Fruit fly (Drosophila melanogaster) whole organism, embryonic: ENCODE results near the gene CG34008.

Experiments
- ATbp ChIP-seq: fragments of 200-800 bp; sonication (Bioruptor generic); optimal IDR thresholded peaks from 2 replicates; lab custom pipeline; 2017; ENCODE audit warnings: missing biosample characterization, mild to moderate bottlenecking, missing genetic modification characterization, missing genetic modification reagents
- Awh ChIP-seq: fragments of 200-800 bp; sonication (Bioruptor generic); IDR thresholded peaks from 2 replicates; pipeline ENCODE4, ENCODE4 v1.3.6; 2022; ENCODE audit warnings: missing biosample characterization, missing genetic modification characterization
- CG10654 ChIP-seq: fragments of 200-800 bp; sonication (Bioruptor generic); optimal IDR thresholded peaks from 2 replicates; lab custom pipeline; 2016; ENCODE audit warnings: missing biosample characterization, missing genetic modification characterization
- CG1233 ChIP-seq: fragments of 200-800 bp; sonication (Bioruptor generic); optimal IDR thresholded peaks from 4 replicates; lab custom pipeline; 2018; ENCODE audit warnings: missing biosample characterization, mild to moderate bottlenecking, missing genetic modification characterization
- CG13287 ChIP-seq: fragments of 200-800 bp; sonication (Bioruptor generic); IDR thresholded peaks from 2 replicates; pipeline ENCODE4 v1.3.6; 2022; ENCODE audit warnings: missing biosample characterization, missing genetic modification characterization; ENCODE audit not compliant: partially characterized antibody
- CG15073 ChIP-seq: fragments of 200-800 bp; sonication (Bioruptor generic); optimal IDR thresholded peaks from 2 replicates; lab custom pipeline; 2016; ENCODE audit warnings: missing biosample characterization, missing genetic modification characterization
- CG15601 ChIP-seq: fragments of 200-800 bp; sonication (Bioruptor generic); optimal IDR thresholded peaks from 3 replicates; lab custom pipeline; 2019; ENCODE audit warnings: missing biosample characterization, mild to moderate bottlenecking, missing genetic modification characterization, moderate library complexity
- CG17612 ChIP-seq: fragments of 200-800 bp; sonication (Bioruptor generic); IDR thresholded peaks from 2 replicates; pipeline ENCODE4 v1.3.6; 2022; ENCODE audit warnings: missing biosample characterization, missing genetic modification characterization
- CG18262 ChIP-seq: fragments of 200-800 bp; optimal IDR thresholded peaks from 3 replicates; lab custom pipeline; 2019; ENCODE audit warnings: missing biosample characterization, mild to moderate bottlenecking, missing genetic modification characterization, moderate library complexity
- CG1832 ChIP-seq: fragments of 200-800 bp; sonication (Bioruptor generic); optimal IDR thresholded peaks from 2 replicates; lab custom pipeline; 2017; ENCODE audit warnings: missing biosample characterization, mild to moderate bottlenecking, missing genetic modification characterization, inconsistent platforms
- CG18476 ChIP-seq: fragments of 200-800 bp; sonication (Bioruptor generic); optimal IDR thresholded peaks from 2 replicates; lab custom pipeline; 2016; ENCODE audit warnings: missing biosample characterization, mild to moderate bottlenecking, missing genetic modification characterization
- CG2129 ChIP-seq: fragments of 200-800 bp; sonication (Bioruptor generic); IDR thresholded peaks from 2 replicates; pipeline ENCODE4 v1.3.6; 2022; ENCODE audit warnings: missing biosample characterization, missing genetic modification characterization; ENCODE audit not compliant: partially characterized antibody
- CG30431 ChIP-seq: fragments of 200-800 bp; sonication (Bioruptor generic); optimal IDR thresholded peaks from 2 replicates; lab custom pipeline; 2017; ENCODE audit warnings: missing biosample characterization, missing genetic modification characterization
- CG31365 ChIP-seq: fragments of 200-800 bp; sonication (Bioruptor generic); optimal IDR thresholded peaks from 2 replicates; lab custom pipeline; 2018; ENCODE audit warnings: missing biosample characterization, mild to moderate bottlenecking, missing genetic modification characterization
- CG3407 ChIP-seq: fragments of 200-800 bp; sonication (Bioruptor generic); optimal IDR thresholded peaks from 2 replicates; lab custom pipeline; 2018; ENCODE audit warnings: missing biosample characterization, mild to moderate bottlenecking, missing genetic modification characterization
- CG43689 ChIP-seq: fragments of 200-800 bp; sonication (Bioruptor generic); IDR thresholded peaks from 2 replicates; pipeline ENCODE4 v1.3.6; 2022; ENCODE audit warnings: missing biosample characterization, missing genetic modification characterization
- CG4854 ChIP-seq: fragments of 200-800 bp; sonication (Bioruptor generic); optimal IDR thresholded peaks from 2 replicates; lab custom pipeline; 2016; ENCODE audit warnings: missing biosample characterization, missing genetic modification characterization, inconsistent platforms
- CG6175 ChIP-seq: fragments of 200-800 bp; sonication (Bioruptor generic); IDR thresholded peaks from 3 replicates; pipeline ENCODE4 v1.3.6; 2022; ENCODE audit warnings: missing biosample characterization, missing genetic modification characterization
- CG6272 ChIP-seq: fragments of 200-800 bp; sonication (Bioruptor generic); IDR thresholded peaks from 2 replicates; pipeline ENCODE4 v1.3.6; 2022; ENCODE audit warnings: missing biosample characterization, missing genetic modification characterization
- CG6689 ChIP-seq: fragments of 200-800 bp; sonication (Bioruptor generic); IDR thresholded peaks from 2 replicates; pipeline ENCODE4 v1.3.6; 2022; ENCODE audit warnings: missing biosample characterization, missing genetic modification characterization
- CG6765 ChIP-seq: fragments of 200-800 bp; sonication (Bioruptor generic); optimal IDR thresholded peaks from 3 replicates; lab custom pipeline; 2017; ENCODE audit warnings: missing biosample characterization, mild to moderate bottlenecking, missing genetic modification characterization
- CG6791 ChIP-seq: fragments of 200-800 bp; sonication (Bioruptor generic); IDR thresholded peaks from 3 replicates; pipeline ENCODE4 v1.3.6; 2022; ENCODE audit warnings: missing biosample characterization, missing genetic modification characterization; ENCODE audit not compliant: partially characterized antibody
- Chrac-16 ChIP-seq: fragments of 200-800 bp; sonication (Bioruptor generic); optimal IDR thresholded peaks from 3 replicates; lab custom pipeline; 2016; ENCODE audit warnings: missing biosample characterization, missing genetic modification characterization
- Dad ChIP-seq: fragments of 200-800 bp; sonication (Bioruptor generic); optimal IDR thresholded peaks from 3 replicates; lab custom pipeline; 2016; ENCODE audit warnings: missing biosample characterization, missing genetic modification characterization
- Dp ChIP-seq: fragments of 200-800 bp; sonication (Bioruptor generic); optimal IDR thresholded peaks from 2 replicates; lab custom pipeline; 2018; ENCODE audit warnings: missing biosample characterization, mild to moderate bottlenecking, missing genetic modification characterization, moderate library complexity
- Dref ChIP-seq: fragments of 200-800 bp; sonication (Bioruptor generic); IDR thresholded peaks from 2 replicates; pipeline ENCODE4 v1.3.6; 2022; ENCODE audit warnings: missing biosample characterization, missing genetic modification characterization
- Elba2 ChIP-seq: fragments of 200-800 bp; sonication (Bioruptor generic); optimal IDR thresholded peaks from 3 replicates; lab custom pipeline; 2016; ENCODE audit warnings: missing biosample characterization, missing genetic modification characterization
- Gsc ChIP-seq: fragments of 200-800 bp; sonication (Bioruptor generic); IDR thresholded peaks from 2 replicates; pipeline ENCODE4 v1.3.6; 2022; ENCODE audit warnings: missing biosample characterization, missing genetic modification characterization
- HHEX ChIP-seq: fragments of 200-800 bp; sonication (Bioruptor generic); optimal IDR thresholded peaks from 3 replicates; lab custom pipeline; 2017; ENCODE audit warnings: missing biosample characterization, mild to moderate bottlenecking, missing genetic modification characterization, missing genetic modification reagents
- Med ChIP-seq: fragments of 200-800 bp; sonication (Bioruptor generic); peaks from one replicate; lab custom pipeline; 2016; ENCODE audit warnings: missing biosample characterization, missing genetic modification characterization, mild to moderate bottlenecking, inconsistent platforms, moderate library complexity
- Sox100B ChIP-seq: fragments of 200-800 bp; sonication (Bioruptor generic); optimal IDR thresholded peaks from 3 replicates; lab custom pipeline; 2018; ENCODE audit warnings: missing biosample characterization, mild to moderate bottlenecking, missing genetic modification characterization
- Xbp1 ChIP-seq: fragments of 200-800 bp; sonication (Bioruptor generic); optimal IDR thresholded peaks from 3 replicates; lab custom pipeline; 2016; ENCODE audit warnings: missing biosample characterization, mild to moderate bottlenecking, missing genetic modification characterization
- ac ChIP-seq: fragments of 200-800 bp; sonication (Bioruptor generic); optimal IDR thresholded peaks from 3 replicates; lab custom pipeline; 2017; ENCODE audit warnings: missing biosample characterization, mild to moderate bottlenecking, missing genetic modification characterization
- ara ChIP-seq: fragments of 200-800 bp; sonication (Bioruptor generic); IDR thresholded peaks from 2 replicates; pipeline ENCODE4 v1.3.6; 2022; ENCODE audit warnings: missing biosample characterization, missing genetic modification characterization
- croc ChIP-seq: fragments of 200-800 bp; sonication (Bioruptor generic); conservative IDR thresholded peaks from 3 replicates; pipeline ENCODE4 v1.3.6; 2022; ENCODE audit warnings: missing biosample characterization, missing genetic modification characterization
- dmrt11E ChIP-seq: fragments of 200-800 bp; sonication (Bioruptor generic); optimal IDR thresholded peaks from 3 replicates; lab custom pipeline; 2018; ENCODE audit warnings: missing biosample characterization, mild to moderate bottlenecking, missing genetic modification characterization, moderate library complexity
- fu2 ChIP-seq: fragments of 200-800 bp; sonication (Bioruptor generic); optimal IDR thresholded peaks from 2 replicates; lab custom pipeline; 2016; ENCODE audit warnings: missing biosample characterization, missing genetic modification characterization
- ham ChIP-seq: fragments of 200-800 bp; sonication (Bioruptor generic); IDR thresholded peaks from 2 replicates; pipeline ENCODE4 v1.3.6; 2022; ENCODE audit warnings: missing biosample characterization, missing genetic modification characterization
- lilli ChIP-seq: fragments of 200-800 bp; sonication (Bioruptor generic); optimal IDR thresholded peaks from 3 replicates; lab custom pipeline; 2016; ENCODE audit warnings: missing biosample characterization, missing genetic modification characterization
- org-1 ChIP-seq: fragments of 200-800 bp; sonication (Bioruptor generic); optimal IDR thresholded peaks from 2 replicates; lab custom pipeline; 2017; ENCODE audit warnings: missing biosample characterization, missing genetic modification characterization
- pan ChIP-seq, 4 experiments: fragments of >200 bp in 3 of 4; fragments of 200-800 bp in 1 of 4; sonication (Bioruptor generic) in 1 of 4; optimal IDR thresholded peaks in 3 of 4; IDR thresholded peaks in 1 of 4; 2 replicates each; pipeline versions ENCODE4 v1.3.6 to Lab custom; 2017 to 2022; ENCODE audit warnings: missing biosample characterization in 2 of 4, missing genetic modification characterization in 2 of 4, mixed read lengths in 1 of 4
- run ChIP-seq: fragments of 200-800 bp; sonication (Bioruptor generic); optimal IDR thresholded peaks from 3 replicates; lab custom pipeline; 2018; ENCODE audit warnings: missing biosample characterization, mild to moderate bottlenecking, missing genetic modification characterization
- sna ChIP-seq: fragments of 200-800 bp; sonication (Bioruptor generic); IDR thresholded peaks from 2 replicates; pipeline ENCODE4 v1.3.6; 2022; ENCODE audit warnings: missing biosample characterization, missing genetic modification characterization; ENCODE audit not compliant: partially characterized antibody
- stc ChIP-seq: fragments of 200-800 bp; sonication (Bioruptor generic); IDR thresholded peaks from 2 replicates; pipeline ENCODE4 v1.3.6; 2022; ENCODE audit warnings: missing biosample characterization, missing genetic modification characterization
- tgo ChIP-seq: fragments of 200-800 bp; sonication (Bioruptor generic); IDR thresholded peaks from 3 replicates; pipeline ENCODE4 v1.3.6; 2022; ENCODE audit warnings: missing biosample characterization, missing genetic modification characterization
- ttk ChIP-seq: fragments of 200-800 bp; sonication (Bioruptor generic); IDR thresholded peaks from 2 replicates; pipeline ENCODE4 v2.1.2; 2022; ENCODE audit warnings: missing biosample characterization, missing genetic modification characterization
- unc-4 ChIP-seq: fragments of 200-800 bp; sonication (Bioruptor generic); IDR thresholded peaks from 2 replicates; pipeline ENCODE4 v1.3.6; 2022; ENCODE audit warnings: missing biosample characterization, missing genetic modification characterization; ENCODE audit not compliant: partially characterized antibody

CG34008 gene

DNA sequence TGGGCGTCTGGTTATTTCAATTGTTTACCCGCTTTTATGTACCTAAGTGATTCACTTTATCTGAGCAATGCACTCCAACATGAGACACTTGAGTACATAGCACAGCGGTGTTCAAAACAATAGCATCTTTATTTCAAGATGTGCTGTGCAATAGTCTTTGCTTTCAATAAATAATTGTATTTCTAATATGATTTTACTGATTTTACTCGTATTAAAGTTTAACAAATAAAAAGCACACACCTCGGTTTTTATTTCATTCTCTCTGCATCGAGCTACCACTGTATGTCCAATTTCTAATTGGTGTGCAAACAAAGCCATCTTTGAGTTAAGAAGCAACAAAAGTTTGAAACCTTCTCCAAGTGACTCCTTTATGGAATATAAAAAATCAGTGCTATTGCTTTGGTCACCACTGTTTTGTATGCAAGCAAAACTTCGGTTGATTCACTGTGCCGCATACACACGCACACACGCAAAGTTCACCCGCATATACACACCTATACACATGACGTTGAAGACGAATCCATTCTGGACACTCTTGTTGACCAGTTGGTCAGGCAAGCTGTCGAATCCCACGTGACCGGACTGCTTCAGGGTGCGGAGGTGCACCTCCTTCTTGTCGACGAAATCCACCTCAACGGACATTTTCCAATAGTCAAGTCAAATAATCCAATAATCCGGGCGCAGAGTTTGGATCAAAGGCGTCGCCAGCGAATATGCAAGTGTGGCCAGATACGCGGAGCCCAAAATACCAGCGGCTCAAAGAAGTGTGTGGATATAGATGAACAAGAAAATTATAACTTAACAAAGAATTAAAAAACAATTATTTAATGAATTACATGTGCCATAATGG lies 6.5 kb upstream of the CG34008 start, which contains the start of gene Septin2 (continued):
- TF ChIP-seq croc (GFP tag; lab: Robert Waterston, UW) (peak; percentile 57; the same call in 1 of the 3 replicates), ttk (GFP tag; lab: Robert Waterston, UW) (peak; percentile 67; the same call in 1 of the 2 replicates), lilli (GFP tag; lab: Kevin White, UChicago) (peak; percentile 66), CG18262 (tag; lab: Kevin White, UChicago) (peak; percentile 91), Awh (GFP tag; lab: Robert Waterston, UW) (peak; percentile 51; the same call in 1 of the 2 replicates), org-1 (GFP tag; lab: Kevin White, UChicago) (peak; percentile 82), CG18476 (GFP tag; lab: Kevin White, UChicago) (peak; percentile 81), CG10654 (peak; percentile 63), Sox100B (GFP tag; lab: Kevin White, UChicago) (peak; percentile 95), Chrac-16 (GFP tag; lab: Kevin White, UChicago) (peak; percentile 71), ATbp (peak; percentile 86), Dp (peak; percentile 25), HHEX (peak; percentile 84), CG3407 (GFP tag; lab: Kevin White, UChicago) (peak; percentile 81), CG31365 (tag; lab: Kevin White, UChicago) (peak; percentile 24), ara (GFP tag; lab: Robert Waterston, UW) (peak; percentile 77), CG6689 (GFP tag; lab: Robert Waterston, UW) (peak; percentile 75), CG6272 (GFP tag; lab: Robert Waterston, UW) (peak; percentile 51; the same call in 1 of the 2 replicates), CG2129 (no peak), pan (optimal IDR thresholded peaks at IDR 0.05; lab: Kevin White, UChicago) (no peak), pan (GFP tag; optimal IDR thresholded peaks at IDR 0.05 in 1 of 2, IDR thresholded peaks at IDR 0.05 in 1 of 2) (peak in 1 of 2 experiments; percentile 68), stc (GFP tag; lab: Robert Waterston, UW) (peak; percentile 71), CG1233 (GFP tag; lab: Kevin White, UChicago) (peak; percentile 84), unc-4 (0 out of 2 replicates have a peak, but pooled peaks have one; percentile 32), CG4854 (GFP tag; lab: Kevin White, UChicago) (peak; percentile 65), Dref (GFP tag; lab: Robert Waterston, UW) (no peak), CG15073 (GFP tag; lab: Kevin White, UChicago) (peak; percentile 50), ac (GFP tag; lab: Kevin White, UChicago) (peak; percentile 46), CG1832 (GFP tag; lab: Kevin White, UChicago) (no peak), CG13287 (GFP tag; lab: Robert Waterston, UW) (peak; percentile 36; the same call in 1 of the 2 replicates), Xbp1 (GFP tag; lab: Kevin White, UChicago) (peak; percentile 79), Elba2 (peak; percentile 79), tgo (peak; percentile 63; the same call in 2 of the 3 replicates), run (tag; lab: Kevin White, UChicago) (peak; percentile 65), Med (GFP tag; lab: Kevin White, UChicago) (peak; percentile 86), CG6765 (GFP tag; lab: Kevin White, UChicago) (no peak), dmrt11E (tag; lab: Kevin White, UChicago) (peak; percentile 78), sna (peak; percentile 42; the same call in 1 of the 2 replicates), CG6791 (GFP tag; lab: Robert Waterston, UW) (no peak), Gsc (GFP tag; lab: Robert Waterston, UW) (peak; percentile 11; the same call in 1 of the 2 replicates), CG17612 (GFP tag; lab: Robert Waterston, UW) (no peak), fu2 (GFP tag; lab: Kevin White, UChicago) (peak; percentile 6), CG15601 (peak; percentile 80), CG6175 (GFP tag; lab: Robert Waterston, UW) (no peak), ham (GFP tag; lab: Robert Waterston, UW) (no peak), CG43689 (GFP tag; lab: Robert Waterston, UW) (no peak), CG30431 (GFP tag; lab: Kevin White, UChicago) (peak; percentile 64), Dad (GFP tag; lab: Kevin White, UChicago) (peak; percentile 57)
